Worm (Caenorhabditis elegans) whole organism, L4 larva: ENCODE results near the gene nhx-4.
"Not testable (repeated sequence)": the region's sequence is repeated elsewhere in the genome, so short reads cannot be mapped to it uniquely, and the experiment has no call there.

Source experiments
- aha-1 ChIP-seq: fragments of 150-350 bp; peaks from one replicate; lab custom pipeline; 2014; ENCODE audit warnings: missing biosample characterization, missing genetic modification characterization
- ama-1 ChIP-seq: fragments of 150-350 bp; optimal IDR thresholded peaks from 2 replicates; lab custom pipeline; 2014; ENCODE audit warnings: inconsistent platforms, mixed read lengths
- daf-16 ChIP-seq, 3 experiments: sonication (generic microtip); optimal IDR thresholded peaks; 2 replicates each; lab custom pipeline; 2016 to 2017; ENCODE audit warnings: missing genetic modification characterization in 3 of 3, missing genetic modification reagents in 3 of 3, mild to moderate bottlenecking in 2 of 3, missing compliant biosample characterization in 2 of 3, missing biosample characterization in 1 of 3, moderate library complexity in 1 of 3
- daf-19 ChIP-seq: fragments of 200-800 bp; sonication (Bioruptor generic); conservative IDR thresholded peaks from 2 replicates; pipeline ENCODE4 v1.3.6; 2022; ENCODE audit warnings: missing genetic modification characterization, missing compliant biosample characterization
- daf-8 ChIP-seq: fragments of 200-800 bp; sonication (Bioruptor generic); IDR thresholded peaks from 2 replicates; pipeline ENCODE4 v1.3.6; 2022; ENCODE audit warnings: missing genetic modification characterization, missing compliant biosample characterization
- dmd-6 ChIP-seq: fragments of 200-800 bp; sonication (Bioruptor generic); IDR thresholded peaks from 2 replicates; pipeline ENCODE4 v1.3.6; 2022; ENCODE audit warnings: missing genetic modification reagents, missing genetic modification characterization, missing compliant biosample characterization
- dmd-9 ChIP-seq: fragments of 200-800 bp; sonication (Bioruptor generic); IDR thresholded peaks from 2 replicates; pipeline ENCODE4 v1.3.6; 2022; ENCODE audit warnings: missing genetic modification reagents, missing genetic modification characterization, missing compliant biosample characterization
- dpl-1 ChIP-seq: fragments of 150-350 bp; optimal IDR thresholded peaks from 2 replicates; lab custom pipeline; 2014; ENCODE audit warnings: missing biosample characterization, missing genetic modification reagents, missing genetic modification characterization
- dve-1 ChIP-seq: sonication (generic microtip); optimal IDR thresholded peaks from 2 replicates; lab custom pipeline; 2017; ENCODE audit warnings: antibody characterized with exemption, mild to moderate bottlenecking, missing genetic modification characterization, missing compliant biosample characterization; ENCODE audit not compliant: insufficient read depth
- egl-27 ChIP-seq: sonication (generic microtip); optimal IDR thresholded peaks from 3 replicates; lab custom pipeline; 2017; ENCODE audit warnings: missing biosample characterization, missing genetic modification reagents, missing genetic modification characterization
- hlh-11 ChIP-seq: fragments of 200-800 bp; sonication (Bioruptor generic); optimal IDR thresholded peaks from 2 replicates; lab custom pipeline; 2018; ENCODE audit warnings: mild to moderate bottlenecking, missing genetic modification characterization, missing compliant biosample characterization
- hlh-30 ChIP-seq: sonication (generic microtip); optimal IDR thresholded peaks from 2 replicates; lab custom pipeline; 2017; ENCODE audit warnings: antibody characterized with exemption, mild to moderate bottlenecking, missing genetic modification characterization, missing compliant biosample characterization; ENCODE audit not compliant: insufficient read depth
- lin-1 ChIP-seq: fragments of 200-800 bp; sonication (Bioruptor generic); IDR thresholded peaks from 2 replicates; pipeline ENCODE4 v1.3.6; 2022; ENCODE audit warnings: missing genetic modification reagents, missing genetic modification characterization, missing compliant biosample characterization
- lin-13 ChIP-seq: fragments of 150-350 bp; optimal IDR thresholded peaks from 2 replicates; lab custom pipeline; 2014; ENCODE audit warnings: missing biosample characterization, missing genetic modification reagents, missing genetic modification characterization
- lir-3 ChIP-seq: sonication (generic microtip); optimal IDR thresholded peaks from 2 replicates; lab custom pipeline; 2016; ENCODE audit warnings: mild to moderate bottlenecking, missing genetic modification characterization, missing compliant biosample characterization
- mdl-1 ChIP-seq, 2 experiments: fragments of 150-350 bp in 1 of 2; sonication (generic microtip) in 1 of 2; optimal IDR thresholded peaks; 2 replicates each; lab custom pipeline; 2014 to 2017; ENCODE audit warnings: missing biosample characterization in 2 of 2, missing genetic modification characterization in 2 of 2
- mdt-29 ChIP-seq: fragments of 200-800 bp; sonication (Bioruptor generic); IDR thresholded peaks from 2 replicates; pipeline ENCODE4 v1.3.6; 2022; ENCODE audit warnings: missing genetic modification reagents, missing genetic modification characterization, missing compliant biosample characterization
- mep-1 ChIP-seq: fragments of 150-350 bp; sonication (generic microtip); optimal IDR thresholded peaks from 3 replicates; lab custom pipeline; 2014; ENCODE audit warnings: missing biosample characterization, missing genetic modification characterization
- mxl-3 ChIP-seq: fragments of 200-800 bp; sonication (Bioruptor generic); optimal IDR thresholded peaks from 2 replicates; lab custom pipeline; 2018; ENCODE audit warnings: mild to moderate bottlenecking, missing genetic modification characterization, missing compliant biosample characterization
- nhr-11 ChIP-seq: fragments of 150-350 bp; optimal IDR thresholded peaks from 2 replicates; lab custom pipeline; 2014; ENCODE audit warnings: missing biosample characterization, missing genetic modification characterization
- nhr-25 ChIP-seq: sonication (generic microtip); optimal IDR thresholded peaks from 2 replicates; lab custom pipeline; 2017; ENCODE audit warnings: missing genetic modification characterization, mild to moderate bottlenecking, missing compliant biosample characterization, antibody characterized with exemption, moderate library complexity, borderline replicate concordance; ENCODE audit not compliant: insufficient read depth
- nhr-6 ChIP-seq: fragments of 150-350 bp; optimal IDR thresholded peaks from 2 replicates; lab custom pipeline; 2014; ENCODE audit warnings: missing biosample characterization, missing genetic modification characterization
- php-3 ChIP-seq: fragments of 200-800 bp; sonication (Bioruptor generic); IDR thresholded peaks from 2 replicates; pipeline ENCODE4 v1.3.6; 2022; ENCODE audit warnings: missing genetic modification reagents, missing genetic modification characterization, missing compliant biosample characterization
- set-16 ChIP-seq: fragments of 200-800 bp; sonication (Bioruptor generic); IDR thresholded peaks from 2 replicates; pipeline ENCODE4 v1.3.6; 2022; ENCODE audit warnings: missing genetic modification reagents, missing genetic modification characterization, missing compliant biosample characterization
- unc-130 ChIP-seq: sonication (generic microtip); optimal IDR thresholded peaks from 2 replicates; lab custom pipeline; 2016; ENCODE audit warnings: missing genetic modification reagents, missing genetic modification characterization, missing compliant biosample characterization
- unc-62 ChIP-seq, 3 experiments: fragments of 150-350 bp in 1 of 3; sonication (generic microtip); optimal IDR thresholded peaks in 2 of 3; peaks in 1 of 3; 1 replicate in 1 of 3; 2 replicates in 2 of 3; lab custom pipeline; 2014 to 2017; ENCODE audit warnings: missing biosample characterization in 3 of 3, missing genetic modification characterization in 3 of 3, missing genetic modification reagents in 3 of 3, missing genotype in 1 of 3
- zfp-2 ChIP-seq: sonication (generic microtip); optimal IDR thresholded peaks from 2 replicates; lab custom pipeline; 2016; ENCODE audit warnings: mild to moderate bottlenecking, missing genetic modification characterization, missing compliant biosample characterization
- ztf-7 ChIP-seq: fragments of 150-350 bp; optimal IDR thresholded peaks from 2 replicates; lab custom pipeline; 2014; ENCODE audit warnings: missing biosample characterization, missing genetic modification characterization

Gene nhx-4

DNA sequence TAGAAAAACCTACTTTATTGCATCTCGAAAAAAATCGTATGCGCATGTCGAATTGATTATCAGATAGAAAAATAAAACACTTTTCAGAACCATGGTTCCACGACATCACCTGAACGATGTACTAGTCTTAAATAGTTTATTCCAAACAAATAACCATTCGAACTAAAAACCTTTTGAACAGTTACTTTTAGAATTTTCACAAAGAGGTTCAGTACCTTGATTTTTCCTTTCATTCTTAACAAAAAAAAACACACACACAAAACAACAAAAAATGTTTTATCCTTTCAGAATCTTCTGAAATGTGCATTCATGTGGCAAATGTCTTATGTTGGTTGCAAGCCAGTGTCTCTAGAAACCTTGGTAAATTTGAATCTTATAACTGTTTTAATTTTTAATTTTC lies 39.4 kb upstream of the nhx-4 start, which contains the start of gene F41C6.4:
TSS of gene F41C6.4 (minus strand) at position 101 of the 400 bp plus-strand sequence.
- no peak for TF ChIP-seq lir-3 (tag; lab: Kevin White, UChicago)
- TF ChIP-seq, all 104 proteins: peak for 0

DNA sequence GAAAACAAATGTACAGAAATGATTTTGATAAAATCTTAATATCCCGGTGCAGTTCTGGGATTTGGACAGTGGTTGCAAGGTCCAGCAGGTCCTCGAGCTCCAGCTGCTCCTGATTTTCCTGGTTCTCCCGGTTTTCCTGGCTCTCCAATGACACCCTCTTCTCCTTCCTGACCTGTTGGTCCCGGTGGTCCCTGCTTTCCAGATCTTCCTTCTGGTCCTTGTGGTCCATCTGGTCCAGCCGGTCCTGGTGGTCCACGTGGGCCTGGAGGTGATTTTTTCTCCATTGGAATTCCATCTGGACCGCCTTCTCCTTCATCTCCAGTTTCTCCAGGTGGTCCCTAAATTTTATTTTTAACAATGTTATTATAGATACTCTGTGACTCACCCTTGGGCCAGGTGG lies 38.8 kb upstream of the nhx-4 start:
- TF ChIP-seq mdt-29 (no peak), dpl-1 (GFP tag; lab: Kevin White, UChicago) (no peak), daf-19 (GFP tag; lab: Robert Waterston, UW) (no peak), daf-16 (GFP tag; optimal IDR thresholded peaks at IDR 0.05; lab: Kevin White, UChicago) (no peak), daf-16 (tag; optimal IDR thresholded peaks at IDR 0.05; lab: Kevin White, UChicago) (no peak), mdl-1 (tag; optimal IDR thresholded peaks at IDR 0.05; lab: Kevin White, UChicago) (no peak), nhr-25 (tag; lab: Kevin White, UChicago) (no peak), set-16 (GFP tag; lab: Robert Waterston, UW) (peak; percentile 80), nhr-11 (tag; lab: Kevin White, UChicago) (no peak), unc-62 (GFP tag; optimal IDR thresholded peaks at IDR 0.05 in 1 of 2; lab: Kevin White, UChicago) (peak in 1 of 2 experiments; percentile 0), unc-62 (tag; optimal IDR thresholded peaks at IDR 0.05; lab: Kevin White, UChicago) (no peak), mxl-3 (GFP tag; lab: Kevin White, UChicago) (no peak), daf-8 (GFP tag; lab: Robert Waterston, UW) (no peak)

DNA sequence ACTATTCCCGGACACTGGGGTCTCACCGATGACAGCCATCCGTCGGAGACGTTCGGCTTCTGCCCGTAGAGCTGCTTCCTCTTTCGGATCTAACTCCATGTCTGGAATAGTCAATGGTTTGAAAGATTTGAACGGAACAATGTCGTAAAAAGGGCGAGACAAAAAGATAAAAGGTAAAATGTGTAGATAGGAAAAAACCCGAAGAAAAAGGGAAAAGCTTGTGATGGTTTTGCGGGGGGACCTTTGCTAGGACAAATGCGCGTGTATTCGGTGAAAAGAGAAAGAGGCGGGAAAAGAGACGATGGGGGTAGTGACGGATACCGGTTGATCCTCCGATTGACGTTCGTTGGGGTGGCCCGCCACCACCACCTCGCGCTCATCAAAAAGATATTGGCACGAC lies 36.7 kb upstream of the nhx-4 start, which contains the start of gene col-173:
TSS of gene col-173 (minus strand) at position 101 of the 400 bp plus-strand sequence.
- TF ChIP-seq lin-13 (GFP tag; lab: Kevin White, UChicago) (no peak), unc-62 (GFP tag; optimal IDR thresholded peaks at IDR 0.05 in 1 of 2; lab: Kevin White, UChicago) (peak in 1 of 2 experiments; percentile 83), unc-62 (tag; optimal IDR thresholded peaks at IDR 0.05; lab: Kevin White, UChicago) (no peak), mdl-1 (tag; optimal IDR thresholded peaks at IDR 0.05; lab: Kevin White, UChicago) (no peak), dpl-1 (GFP tag; lab: Kevin White, UChicago) (no peak), nhr-6 (tag; lab: Kevin White, UChicago) (no peak), mep-1 (tag; lab: Kevin White, UChicago) (no peak), dmd-6 (GFP tag; lab: Robert Waterston, UW) (no peak), hlh-30 (tag; lab: Kevin White, UChicago) (no peak)

DNA sequence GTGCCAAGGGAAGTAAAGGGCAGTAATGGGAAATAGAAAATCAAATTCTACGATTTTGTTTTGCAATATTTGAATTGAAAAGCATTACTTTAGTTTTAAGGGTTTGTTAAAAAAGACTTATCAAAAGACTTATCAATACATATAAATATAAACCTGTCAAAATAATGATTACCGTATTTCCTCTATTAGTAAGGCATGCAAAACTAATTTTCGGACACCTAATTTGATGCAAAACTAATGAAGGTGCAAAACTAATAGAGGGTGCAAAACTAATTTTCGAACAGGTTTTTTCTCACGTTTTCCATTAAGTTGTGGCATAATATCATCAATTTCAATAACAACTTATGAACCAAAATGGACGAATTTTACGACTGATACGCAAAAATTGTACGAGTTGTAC lies 32.3 kb upstream of the nhx-4 start, which contains the start of gene F41C6.6:
TSS of gene F41C6.6 (minus strand) at position 101 of the 400 bp plus-strand sequence.
- not testable (repeated sequence) for TF ChIP-seq aha-1 (tag; lab: Kevin White, UChicago); lin-1 (GFP tag; lab: Robert Waterston, UW); zfp-2 (tag; lab: Kevin White, UChicago)
- TF ChIP-seq, all 104 proteins: peak for 0; not testable (repeated sequence) for 104

DNA sequence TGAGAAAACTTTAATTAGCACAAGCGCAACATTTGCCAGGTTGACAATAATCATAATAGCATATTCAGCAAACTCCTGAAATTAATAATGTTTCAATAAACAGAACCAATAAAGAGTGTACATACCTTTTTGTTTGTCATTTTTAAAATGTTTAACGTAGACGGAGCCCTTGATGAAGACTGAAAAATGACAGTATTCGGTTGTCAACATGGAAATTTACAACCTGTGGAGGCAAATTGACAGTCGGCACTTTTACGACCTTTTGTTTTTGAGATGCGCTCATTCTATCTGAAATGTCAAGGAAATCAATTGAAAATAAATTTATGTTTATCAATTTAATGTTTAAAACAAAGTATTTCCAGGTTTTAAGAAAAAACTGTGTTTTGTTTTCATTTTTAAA lies 29.6 kb upstream of the nhx-4 start:
- no peak for TF ChIP-seq unc-62 (GFP tag; optimal IDR thresholded peaks at IDR 0.05 in 1 of 2; lab: Kevin White, UChicago)
- TF ChIP-seq unc-62 (tag; optimal IDR thresholded peaks at IDR 0.05; lab: Kevin White, UChicago), result no peak
- TF ChIP-seq ztf-7 (tag; lab: Kevin White, UChicago), result no peak
- peak; percentile 49; the same call in 1 of the 2 replicates for TF ChIP-seq php-3 (GFP tag; lab: Robert Waterston, UW)
- TF ChIP-seq unc-130 (GFP tag; lab: Kevin White, UChicago), result no peak
- no peak for TF ChIP-seq hlh-30 (tag; lab: Kevin White, UChicago)
- no peak for TF ChIP-seq egl-27
- no peak for TF ChIP-seq dmd-9 (GFP tag; lab: Robert Waterston, UW)
- peak; percentile 41 for TF ChIP-seq dve-1 (tag; lab: Kevin White, UChicago)
- no peak for TF ChIP-seq ama-1 (lab: Kevin White, UChicago)
- TF ChIP-seq hlh-11 (tag; lab: Kevin White, UChicago), result no peak
- no peak for TF ChIP-seq zfp-2 (tag; lab: Kevin White, UChicago)
- TF ChIP-seq daf-16 (GFP tag; optimal IDR thresholded peaks at IDR 0.05; lab: Kevin White, UChicago), result no peak
- peak; percentile 95 for TF ChIP-seq daf-16 (tag; optimal IDR thresholded peaks at IDR 0.05; lab: Kevin White, UChicago)
